Fruit fly (Drosophila melanogaster): ENCODE results near the gene PGAP1.

dm6 chrX:5678178-5678470 lies 11.1 kb downstream of the PGAP1 start:
- TF ChIP-seq CTCF (optimal IDR thresholded peaks at IDR 0.05) (no peak), CG8478 (optimal IDR thresholded peaks at IDR 0.05) (no peak)
